Fruit fly (Drosophila melanogaster) whole organism, embryonic: ENCODE results near the gene Sgsf.

ENCODE experiments used
- CG10431 ChIP-seq: fragments of 200-800 bp; sonication (Bioruptor generic); optimal IDR thresholded peaks from 3 replicates; lab custom pipeline; 2018; ENCODE audit warnings: missing biosample characterization, mild to moderate bottlenecking, missing genetic modification characterization
- CG11723 ChIP-seq: fragments of 200-800 bp; sonication (Bioruptor generic); optimal IDR thresholded peaks from 2 replicates; lab custom pipeline; 2017; ENCODE audit warnings: missing biosample characterization, mild to moderate bottlenecking, missing genetic modification characterization
- CG33213 ChIP-seq: fragments of 200-800 bp; sonication (Bioruptor generic); optimal IDR thresholded peaks from 3 replicates; lab custom pipeline; 2016; ENCODE audit warnings: missing biosample characterization, missing genetic modification characterization
- CG4617 ChIP-seq: fragments of 200-800 bp; sonication (Bioruptor generic); optimal IDR thresholded peaks from 3 replicates; lab custom pipeline; 2016; ENCODE audit warnings: missing biosample characterization, missing genetic modification characterization, borderline replicate concordance
- CG7963 ChIP-seq: fragments of 200-800 bp; sonication (Bioruptor generic); IDR thresholded peaks from 3 replicates; pipeline ENCODE4 v1.3.6; 2022; ENCODE audit warnings: missing biosample characterization, missing genetic modification characterization; ENCODE audit not compliant: partially characterized antibody
- Lhr ChIP-seq: fragments of 200-800 bp; sonication (Bioruptor generic); optimal IDR thresholded peaks from 3 replicates; lab custom pipeline; 2017; ENCODE audit warnings: mild to moderate bottlenecking, missing biosample characterization, missing genetic modification reagents, missing genetic modification characterization
- ara ChIP-seq: fragments of 200-800 bp; sonication (Bioruptor generic); IDR thresholded peaks from 2 replicates; pipeline ENCODE4 v1.3.6; 2022; ENCODE audit warnings: missing biosample characterization, missing genetic modification characterization
- cg ChIP-seq: fragments of 200-800 bp; sonication (Bioruptor generic); optimal IDR thresholded peaks from 3 replicates; lab custom pipeline; 2019; ENCODE audit warnings: missing biosample characterization, mild to moderate bottlenecking, missing genetic modification characterization, moderate library complexity
- emc ChIP-seq: fragments of 200-800 bp; sonication (Bioruptor generic); optimal IDR thresholded peaks from 2 replicates; lab custom pipeline; 2016; ENCODE audit warnings: missing biosample characterization, missing genetic modification characterization
- pan ChIP-seq, 4 experiments: fragments of >200 bp in 3 of 4; fragments of 200-800 bp in 1 of 4; sonication (Bioruptor generic) in 1 of 4; optimal IDR thresholded peaks in 3 of 4; IDR thresholded peaks in 1 of 4; 2 replicates each; pipeline versions ENCODE4 v1.3.6 to Lab custom; 2017 to 2022; ENCODE audit warnings: missing biosample characterization in 2 of 4, missing genetic modification characterization in 2 of 4, mixed read lengths in 1 of 4
- schlank ChIP-seq: fragments of 200-800 bp; sonication (Bioruptor generic); optimal IDR thresholded peaks from 2 replicates; lab custom pipeline; 2018; ENCODE audit warnings: missing biosample characterization, mild to moderate bottlenecking, missing genetic modification characterization
- ttk ChIP-seq: fragments of 200-800 bp; sonication (Bioruptor generic); IDR thresholded peaks from 2 replicates; pipeline ENCODE4 v2.1.2; 2022; ENCODE audit warnings: missing biosample characterization, missing genetic modification characterization

dm6 chr3R:12365887-12366286 is 24.4 kb downstream of the Sgsf start:
- TF ChIP-seq CG4617 (GFP tag; lab: Kevin White, UChicago) (no peak), CG7963 (no peak), schlank (tag; lab: Kevin White, UChicago) (no peak), Lhr (GFP tag; lab: Kevin White, UChicago) (no peak), ttk (GFP tag; lab: Robert Waterston, UW) (no peak), ara (GFP tag; lab: Robert Waterston, UW) (no peak), cg (GFP tag; lab: Kevin White, UChicago) (no peak), pan (optimal IDR thresholded peaks at IDR 0.05; lab: Kevin White, UChicago) (no peak), pan (GFP tag; optimal IDR thresholded peaks at IDR 0.05 in 1 of 2, IDR thresholded peaks at IDR 0.05 in 1 of 2) (no peak), CG10431 (GFP tag; lab: Kevin White, UChicago) (no peak), CG33213 (no peak), emc (GFP tag; lab: Kevin White, UChicago) (no peak), CG11723 (GFP tag; lab: Kevin White, UChicago) (no peak)
